Fruit fly (Drosophila melanogaster) whole organism, embryonic: ENCODE results near the gene BCAS2.
A peak's percentile ranks its signal among the peaks of the same experiment; 100 is the strongest.

Experiments used
- Awh ChIP-seq: fragments of 200-800 bp; sonication (Bioruptor generic); IDR thresholded peaks from 2 replicates; pipeline ENCODE4, ENCODE4 v1.3.6; 2022; ENCODE audit warnings: missing biosample characterization, missing genetic modification characterization
- Blimp-1 ChIP-seq: fragments of 200-800 bp; sonication (Bioruptor generic); optimal IDR thresholded peaks from 3 replicates; lab custom pipeline; 2018; ENCODE audit warnings: missing biosample characterization, missing genetic modification characterization, mild to moderate bottlenecking, moderate library complexity, missing genetic modification reagents
- CG12219 ChIP-seq: fragments of 200-800 bp; sonication (Bioruptor generic); optimal IDR thresholded peaks from 3 replicates; lab custom pipeline; 2018; ENCODE audit warnings: missing biosample characterization, mild to moderate bottlenecking, missing genetic modification characterization
- CG13424 ChIP-seq: fragments of 200-800 bp; sonication (Bioruptor generic); optimal IDR thresholded peaks from 2 replicates; lab custom pipeline; 2019; ENCODE audit warnings: missing biosample characterization, mild to moderate bottlenecking, missing genetic modification characterization, moderate library complexity
- CG15073 ChIP-seq: fragments of 200-800 bp; sonication (Bioruptor generic); optimal IDR thresholded peaks from 2 replicates; lab custom pipeline; 2016; ENCODE audit warnings: missing biosample characterization, missing genetic modification characterization
- CG15696 ChIP-seq: fragments of 200-800 bp; sonication (Bioruptor generic); optimal IDR thresholded peaks from 2 replicates; lab custom pipeline; 2019; ENCODE audit warnings: missing biosample characterization, mild to moderate bottlenecking, missing genetic modification characterization, moderate library complexity
- CG1603 ChIP-seq: fragments of 200-800 bp; sonication (Bioruptor generic); optimal IDR thresholded peaks from 2 replicates; lab custom pipeline; 2019; ENCODE audit warnings: missing biosample characterization, mild to moderate bottlenecking, missing genetic modification characterization, moderate library complexity
- CG2120 ChIP-seq: fragments of 200-800 bp; sonication (Bioruptor generic); optimal IDR thresholded peaks from 3 replicates; lab custom pipeline; 2016; ENCODE audit warnings: missing biosample characterization, missing genetic modification characterization
- CG33213 ChIP-seq: fragments of 200-800 bp; sonication (Bioruptor generic); optimal IDR thresholded peaks from 3 replicates; lab custom pipeline; 2016; ENCODE audit warnings: missing biosample characterization, missing genetic modification characterization
- CG4328 ChIP-seq: fragments of 200-800 bp; sonication (Bioruptor generic); optimal IDR thresholded peaks from 3 replicates; lab custom pipeline; 2017; ENCODE audit warnings: missing biosample characterization, missing genetic modification reagents, missing genetic modification characterization
- CG43689 ChIP-seq: fragments of 200-800 bp; sonication (Bioruptor generic); IDR thresholded peaks from 2 replicates; pipeline ENCODE4 v1.3.6; 2022; ENCODE audit warnings: missing biosample characterization, missing genetic modification characterization
- CG6254 ChIP-seq: fragments of 200-800 bp; sonication (Bioruptor generic); optimal IDR thresholded peaks from 3 replicates; lab custom pipeline; 2017; ENCODE audit warnings: mild to moderate bottlenecking, missing biosample characterization, missing genetic modification reagents, missing genetic modification characterization
- CG6813 ChIP-seq: fragments of 200-800 bp; sonication (Bioruptor generic); optimal IDR thresholded peaks from 2 replicates; lab custom pipeline; 2017; ENCODE audit warnings: missing biosample characterization, missing genetic modification characterization, mild to moderate bottlenecking, moderate library complexity, missing genetic modification reagents
- CG7987 ChIP-seq: fragments of 200-800 bp; sonication (Bioruptor generic); optimal IDR thresholded peaks from 2 replicates; lab custom pipeline; 2018; ENCODE audit warnings: missing biosample characterization, mild to moderate bottlenecking, missing genetic modification characterization, moderate library complexity
- CG8281 ChIP-seq: fragments of 200-800 bp; sonication (Bioruptor generic); optimal IDR thresholded peaks from 2 replicates; lab custom pipeline; 2018; ENCODE audit warnings: missing biosample characterization, mild to moderate bottlenecking, missing genetic modification characterization, moderate library complexity
- CG8478 ChIP-seq: fragments of >200 bp; optimal IDR thresholded peaks from 2 replicates; lab custom pipeline; 2018
- CG9797 ChIP-seq: fragments of 200-800 bp; sonication (Bioruptor generic); optimal IDR thresholded peaks from 3 replicates; lab custom pipeline; 2018; ENCODE audit warnings: missing biosample characterization, mild to moderate bottlenecking, missing genetic modification characterization
- Dbx ChIP-seq: fragments of 200-800 bp; sonication (Bioruptor generic); IDR thresholded peaks from 3 replicates; pipeline ENCODE4 v1.3.6; 2022; ENCODE audit warnings: missing biosample characterization, missing genetic modification characterization
- Dfd ChIP-seq, 2 experiments: fragments of >200 bp; optimal IDR thresholded peaks; 2 replicates each; lab custom pipeline; 2017; ENCODE audit warnings: missing biosample characterization in 2 of 2, missing genetic modification characterization in 2 of 2
- Dip2 ChIP-seq: fragments of 200-800 bp; sonication (Bioruptor generic); IDR thresholded peaks from 2 replicates; pipeline ENCODE4 v1.3.6; 2022; ENCODE audit warnings: missing biosample characterization, missing genetic modification characterization
- Dref ChIP-seq: fragments of 200-800 bp; sonication (Bioruptor generic); IDR thresholded peaks from 2 replicates; pipeline ENCODE4 v1.3.6; 2022; ENCODE audit warnings: missing biosample characterization, missing genetic modification characterization
- GATAe ChIP-seq: fragments of 200-800 bp; sonication (Bioruptor generic); conservative IDR thresholded peaks from 2 replicates; pipeline ENCODE4 v1.3.6; 2022; ENCODE audit warnings: missing biosample characterization, missing genetic modification characterization
- Gug ChIP-seq: fragments of 200-800 bp; sonication (Bioruptor generic); IDR thresholded peaks from 4 replicates; pipeline ENCODE4 v1.3.6; 2022; ENCODE audit warnings: missing biosample characterization, missing genetic modification characterization
- H15 ChIP-seq: fragments of 200-800 bp; sonication (Bioruptor generic); IDR thresholded peaks from 3 replicates; pipeline ENCODE4 v1.3.6; 2022; ENCODE audit warnings: missing biosample characterization, missing genetic modification characterization
- Sry-δ ChIP-seq: fragments of 200-800 bp; sonication (Bioruptor generic); optimal IDR thresholded peaks from 2 replicates; lab custom pipeline; 2016; ENCODE audit warnings: missing biosample characterization, missing genetic modification characterization
- al ChIP-seq: fragments of 200-800 bp; sonication (Bioruptor generic); IDR thresholded peaks from 2 replicates; pipeline ENCODE4 v1.3.6; 2022; ENCODE audit warnings: missing biosample characterization, missing genetic modification characterization
- ap ChIP-seq: fragments of 200-800 bp; sonication (Bioruptor generic); IDR thresholded peaks from 2 replicates; pipeline ENCODE4 v1.3.6; 2022; ENCODE audit warnings: missing biosample characterization, missing genetic modification characterization
- bcd ChIP-seq: fragments of 200-800 bp; sonication (Bioruptor generic); optimal IDR thresholded peaks from 2 replicates; lab custom pipeline; 2017; ENCODE audit warnings: missing biosample characterization, mild to moderate bottlenecking, missing genetic modification characterization
- bigmax ChIP-seq: fragments of 200-800 bp; sonication (Bioruptor generic); optimal IDR thresholded peaks from 2 replicates; lab custom pipeline; 2018; ENCODE audit warnings: missing biosample characterization, mild to moderate bottlenecking, missing genetic modification characterization
- chm ChIP-seq: fragments of 200-800 bp; sonication (Bioruptor generic); IDR thresholded peaks from 2 replicates; pipeline ENCODE4 v1.3.6; 2022; ENCODE audit warnings: missing biosample characterization, missing genetic modification characterization
- dimm ChIP-seq: fragments of 200-800 bp; sonication (Bioruptor generic); IDR thresholded peaks from 2 replicates; pipeline ENCODE4 v1.3.6; 2022; ENCODE audit warnings: missing biosample characterization, missing genetic modification characterization
- disco-r ChIP-seq: fragments of 200-800 bp; sonication (Bioruptor generic); optimal IDR thresholded peaks from 2 replicates; lab custom pipeline; 2016; ENCODE audit warnings: missing biosample characterization, missing genetic modification characterization
- dmrt99B ChIP-seq: fragments of 200-800 bp; sonication (Bioruptor generic); optimal IDR thresholded peaks from 2 replicates; lab custom pipeline; 2018; ENCODE audit warnings: missing biosample characterization, mild to moderate bottlenecking, missing genetic modification characterization, moderate library complexity
- emc ChIP-seq: fragments of 200-800 bp; sonication (Bioruptor generic); optimal IDR thresholded peaks from 2 replicates; lab custom pipeline; 2016; ENCODE audit warnings: missing biosample characterization, missing genetic modification characterization
- fd102C ChIP-seq: fragments of 200-800 bp; sonication (Bioruptor generic); optimal IDR thresholded peaks from 2 replicates; lab custom pipeline; 2018; ENCODE audit warnings: missing biosample characterization, mild to moderate bottlenecking, missing genetic modification characterization, moderate library complexity
- fd3F ChIP-seq: fragments of 200-800 bp; sonication (Bioruptor generic); optimal IDR thresholded peaks from 2 replicates; lab custom pipeline; 2018; ENCODE audit warnings: missing biosample characterization, mild to moderate bottlenecking, missing genetic modification characterization, moderate library complexity
- fd64A ChIP-seq: fragments of 200-800 bp; sonication (Bioruptor generic); optimal IDR thresholded peaks from 3 replicates; lab custom pipeline; 2018; ENCODE audit warnings: missing biosample characterization, mild to moderate bottlenecking, missing genetic modification characterization
- grau ChIP-seq: fragments of 200-800 bp; optimal IDR thresholded peaks from 3 replicates; lab custom pipeline; 2019; ENCODE audit warnings: missing biosample characterization, mild to moderate bottlenecking, missing genetic modification characterization, moderate library complexity
- gro ChIP-seq: fragments of 200-800 bp; sonication (Bioruptor generic); optimal IDR thresholded peaks from 2 replicates; lab custom pipeline; 2016; ENCODE audit warnings: missing biosample characterization, missing genetic modification characterization
- klu ChIP-seq: fragments of 200-800 bp; sonication (Bioruptor generic); IDR thresholded peaks from 2 replicates; pipeline ENCODE4 v1.3.6; 2022; ENCODE audit warnings: missing biosample characterization, missing genetic modification characterization
- lmd ChIP-seq: fragments of 200-800 bp; sonication (Bioruptor generic); IDR thresholded peaks from 2 replicates; pipeline ENCODE4 v1.3.6; 2022; ENCODE audit warnings: missing biosample characterization, missing genetic modification characterization
- mirr ChIP-seq: fragments of 200-800 bp; sonication (Bioruptor generic); optimal IDR thresholded peaks from 3 replicates; lab custom pipeline; 2018; ENCODE audit warnings: missing biosample characterization, mild to moderate bottlenecking, missing genetic modification characterization
- nau ChIP-seq: fragments of 200-800 bp; sonication (Bioruptor generic); optimal IDR thresholded peaks from 3 replicates; lab custom pipeline; 2017; ENCODE audit warnings: missing biosample characterization, mild to moderate bottlenecking, missing genetic modification characterization, missing genetic modification reagents
- nmo ChIP-seq: fragments of 200-800 bp; sonication (Bioruptor generic); optimal IDR thresholded peaks from 2 replicates; lab custom pipeline; 2018; ENCODE audit warnings: missing biosample characterization, mild to moderate bottlenecking, missing genetic modification characterization, moderate library complexity
- pho ChIP-seq: fragments of 200-800 bp; sonication (Bioruptor generic); optimal IDR thresholded peaks from 2 replicates; lab custom pipeline; 2016; ENCODE audit warnings: missing biosample characterization, missing genetic modification characterization
- tin ChIP-seq: fragments of 200-800 bp; sonication (Bioruptor generic); optimal IDR thresholded peaks from 3 replicates; lab custom pipeline; 2016; ENCODE audit warnings: missing biosample characterization, missing genetic modification characterization
- tio ChIP-seq: fragments of 200-800 bp; sonication (Bioruptor generic); optimal IDR thresholded peaks from 2 replicates; lab custom pipeline; 2017; ENCODE audit warnings: missing biosample characterization, missing genetic modification characterization, inconsistent platforms
- toy ChIP-seq: fragments of 200-800 bp; sonication (Bioruptor generic); IDR thresholded peaks from 2 replicates; pipeline ENCODE4 v1.3.6; 2022; ENCODE audit warnings: missing biosample characterization, missing genetic modification characterization
- zen ChIP-seq: fragments of 200-800 bp; sonication (Bioruptor generic); optimal IDR thresholded peaks from 3 replicates; lab custom pipeline; 2018; ENCODE audit warnings: missing biosample characterization, mild to moderate bottlenecking, missing genetic modification characterization, moderate library complexity
- zf30C ChIP-seq: fragments of 200-800 bp; sonication (Bioruptor generic); optimal IDR thresholded peaks from 3 replicates; lab custom pipeline; 2018; ENCODE audit warnings: missing biosample characterization, mild to moderate bottlenecking, missing genetic modification characterization

BCAS2 gene

dm6 chr3R:27937752-27938694 lies 15.9 kb upstream of the BCAS2 start, which contains the start of the genes NSD and BOD1 (continued):
- TF ChIP-seq klu = peak; percentile 69
- peak; percentile 82 for TF ChIP-seq Gug (GFP tag; lab: Robert Waterston, UW)
- TF ChIP-seq CG9797 = no peak
- TF ChIP-seq fd64A (GFP tag; lab: Kevin White, UChicago) = no peak
- TF ChIP-seq CG8281 (tag; lab: Kevin White, UChicago) = no peak
- peak; percentile 18 for TF ChIP-seq CG4328 (GFP tag; lab: Kevin White, UChicago)
- TF ChIP-seq tio (GFP tag; lab: Kevin White, UChicago) = no peak
- no peak for TF ChIP-seq bigmax
- no peak for TF ChIP-seq emc (GFP tag; lab: Kevin White, UChicago)
- TF ChIP-seq Dip2 (GFP tag; lab: Robert Waterston, UW) = no peak
- peak; percentile 32 for TF ChIP-seq bcd (GFP tag; lab: Kevin White, UChicago)
- TF ChIP-seq tin (GFP tag; lab: Kevin White, UChicago) = peak; percentile 64
- TF ChIP-seq CG8478 = no peak
- peak; percentile 59 for TF ChIP-seq grau
- no peak for TF ChIP-seq Dfd (GFP tag; optimal IDR thresholded peaks at IDR 0.05; lab: Kevin White, UChicago)
- TF ChIP-seq mirr = peak; percentile 42
- TF ChIP-seq nau (GFP tag; lab: Kevin White, UChicago) = no peak
- peak; percentile 24 for TF ChIP-seq zen (tag; lab: Kevin White, UChicago)
- TF ChIP-seq CG15073 (GFP tag; lab: Kevin White, UChicago) = no peak
- TF ChIP-seq fd3F (GFP tag; lab: Kevin White, UChicago) = no peak
- peak; percentile 55 for TF ChIP-seq CG1603 (tag; lab: Kevin White, UChicago)
- TF ChIP-seq GATAe = no peak
- no peak for TF ChIP-seq CG43689 (GFP tag; lab: Robert Waterston, UW)
- TF ChIP-seq disco-r (GFP tag; lab: Kevin White, UChicago) = no peak
- no peak for TF ChIP-seq ap (GFP tag; lab: Robert Waterston, UW)
- no peak for TF ChIP-seq chm (GFP tag; lab: Robert Waterston, UW)
- TF ChIP-seq dimm = no peak
- peak; percentile 79 for TF ChIP-seq Dbx (GFP tag; lab: Robert Waterston, UW)
- peak; percentile 56 for TF ChIP-seq nmo (GFP tag; lab: Kevin White, UChicago)
- peak; percentile 55 for TF ChIP-seq CG15696 (tag; lab: Kevin White, UChicago)
- TF ChIP-seq pho = no peak
- TF ChIP-seq lmd = peak; percentile 64
- TF ChIP-seq gro (GFP tag; lab: Kevin White, UChicago) = no peak
- TF ChIP-seq H15 (GFP tag; lab: Robert Waterston, UW) = peak; percentile 48; the same call in 1 of the 3 replicates
- peak; percentile 20 for TF ChIP-seq CG7987
- TF ChIP-seq Blimp-1 (GFP tag; lab: Kevin White, UChicago) = no peak
- TF ChIP-seq CG6813 (GFP tag; lab: Kevin White, UChicago) = peak; percentile 21
- TF ChIP-seq fd102C (GFP tag; lab: Kevin White, UChicago) = no peak
- no peak for TF ChIP-seq zf30C
- TF ChIP-seq CG12219 (GFP tag; lab: Kevin White, UChicago) = no peak
- TF ChIP-seq Sry-δ (GFP tag; lab: Kevin White, UChicago) = peak; percentile 88
- no peak for TF ChIP-seq toy (GFP tag; lab: Robert Waterston, UW)
- TF ChIP-seq CG2120 = peak; percentile 44
- no peak for TF ChIP-seq Awh (GFP tag; lab: Robert Waterston, UW)
- no peak for TF ChIP-seq CG33213 (GFP tag; lab: Kevin White, UChicago)
- peak; percentile 85 for TF ChIP-seq al (GFP tag; lab: Robert Waterston, UW)
- no peak for TF ChIP-seq CG6254
- TF ChIP-seq CG13424 (tag; lab: Kevin White, UChicago) = peak; percentile 45
- no peak for TF ChIP-seq dmrt99B
- peak; percentile 100 for TF ChIP-seq Dref (GFP tag; lab: Robert Waterston, UW)
